Worm (Caenorhabditis elegans) whole organism, L3 larva: Measurements from ENCODE around the gene mccc-1.
A peak's percentile ranks its signal among the peaks of the same experiment; 100 is the strongest.

Experiments used
- R02D3.7 ChIP-seq: fragments of 150-350 bp; optimal IDR thresholded peaks from 2 replicates; lab custom pipeline; 2014; ENCODE audit warnings: missing biosample characterization, missing genetic modification characterization
- ZK546.5 ChIP-seq: sonication (generic microtip); optimal IDR thresholded peaks from 2 replicates; lab custom pipeline; 2017; ENCODE audit warnings: missing biosample characterization, missing genetic modification characterization
- aly-2 ChIP-seq: fragments of 150-350 bp; optimal IDR thresholded peaks from 2 replicates; lab custom pipeline; 2014; ENCODE audit warnings: missing biosample characterization, missing genetic modification characterization
- ama-1 ChIP-seq: fragments of 150-350 bp; optimal IDR thresholded peaks from 2 replicates; lab custom pipeline; 2018
- ceh-16 ChIP-seq: sonication (generic microtip); optimal IDR thresholded peaks from 2 replicates; lab custom pipeline; 2017; ENCODE audit warnings: missing biosample characterization, missing genetic modification characterization
- ceh-28 ChIP-seq: fragments of 150-350 bp; optimal IDR thresholded peaks from 2 replicates; lab custom pipeline; 2014; ENCODE audit warnings: missing biosample characterization, missing genetic modification reagents, missing genetic modification characterization
- ceh-82 ChIP-seq: fragments of 150-350 bp; optimal IDR thresholded peaks from 2 replicates; lab custom pipeline; 2014; ENCODE audit warnings: missing biosample characterization, missing genetic modification characterization
- ceh-9 ChIP-seq: sonication (generic microtip); optimal IDR thresholded peaks from 2 replicates; lab custom pipeline; 2018; ENCODE audit warnings: missing biosample characterization, missing genetic modification characterization
- daf-12 ChIP-seq: fragments of 150-350 bp; optimal IDR thresholded peaks from 2 replicates; lab custom pipeline; 2014; ENCODE audit warnings: missing biosample characterization, missing genetic modification reagents, missing genetic modification characterization
- egl-27 ChIP-seq: sonication (generic microtip); optimal IDR thresholded peaks from 4 replicates; lab custom pipeline; 2017; ENCODE audit warnings: missing biosample characterization, missing genetic modification reagents, missing genetic modification characterization
- egl-5 ChIP-seq: fragments of 150-350 bp; optimal IDR thresholded peaks from 2 replicates; lab custom pipeline; 2017; ENCODE audit warnings: missing biosample characterization, missing genetic modification reagents, missing genetic modification characterization, inconsistent platforms
- elt-1 ChIP-seq: fragments of 150-350 bp; optimal IDR thresholded peaks from 2 replicates; lab custom pipeline; 2014; ENCODE audit warnings: missing biosample characterization, missing genetic modification characterization
- elt-2 ChIP-seq: sonication (generic microtip); optimal IDR thresholded peaks from 2 replicates; lab custom pipeline; 2016; ENCODE audit warnings: missing genetic modification reagents, mild to moderate bottlenecking, missing genetic modification characterization, missing compliant biosample characterization
- eor-1 ChIP-seq, 2 experiments: fragments of 150-350 bp; optimal IDR thresholded peaks; 2 replicates each; lab custom pipeline; 2014 to 2018; ENCODE audit warnings: missing biosample characterization in 2 of 2, missing genetic modification characterization in 2 of 2
- fkh-10 ChIP-seq: sonication (generic microtip); optimal IDR thresholded peaks from 2 replicates; lab custom pipeline; 2017; ENCODE audit warnings: missing biosample characterization, missing genetic modification reagents, missing genetic modification characterization
- fkh-2 ChIP-seq: fragments of 150-350 bp; optimal IDR thresholded peaks from 2 replicates; lab custom pipeline; 2014; ENCODE audit warnings: missing biosample characterization, missing genetic modification reagents, missing genetic modification characterization
- fos-1 ChIP-seq: fragments of 150-350 bp; optimal IDR thresholded peaks from 2 replicates; lab custom pipeline; 2014; ENCODE audit warnings: missing biosample characterization, missing genetic modification characterization
- hmg-11 ChIP-seq: sonication (generic microtip); optimal IDR thresholded peaks from 2 replicates; lab custom pipeline; 2016; ENCODE audit warnings: missing genetic modification characterization, missing compliant biosample characterization
- jun-1 ChIP-seq: fragments of 150-350 bp; optimal IDR thresholded peaks from 2 replicates; lab custom pipeline; 2014; ENCODE audit warnings: missing biosample characterization, missing genetic modification reagents, missing genetic modification characterization
- lin-15B ChIP-seq: fragments of 150-350 bp; optimal IDR thresholded peaks from 2 replicates; lab custom pipeline; 2014; ENCODE audit warnings: missing biosample characterization, missing genetic modification characterization
- lin-39 ChIP-seq: fragments of 150-350 bp; optimal IDR thresholded peaks from 2 replicates; lab custom pipeline; 2018; ENCODE audit warnings: missing biosample characterization, missing genetic modification reagents, missing genetic modification characterization
- lsy-12 ChIP-seq: sonication (generic microtip); optimal IDR thresholded peaks from 2 replicates; lab custom pipeline; 2016; ENCODE audit warnings: mild to moderate bottlenecking, missing genetic modification characterization, missing compliant biosample characterization
- mdl-1 ChIP-seq: fragments of 150-350 bp; optimal IDR thresholded peaks from 2 replicates; lab custom pipeline; 2014; ENCODE audit warnings: missing biosample characterization, missing genetic modification characterization
- mml-1 ChIP-seq: fragments of 150-350 bp; sonication (generic microtip); optimal IDR thresholded peaks from 3 replicates; lab custom pipeline; 2014; ENCODE audit warnings: missing biosample characterization, missing genetic modification characterization
- nfya-1 ChIP-seq: sonication (generic microtip); optimal IDR thresholded peaks from 2 replicates; lab custom pipeline; 2017; ENCODE audit warnings: missing genetic modification characterization, mild to moderate bottlenecking, missing compliant biosample characterization, antibody characterized with exemption, moderate library complexity; ENCODE audit not compliant: insufficient read depth
- nhr-11 ChIP-seq: fragments of 150-350 bp; optimal IDR thresholded peaks from 2 replicates; lab custom pipeline; 2014; ENCODE audit warnings: missing biosample characterization, missing genetic modification characterization
- nhr-12 ChIP-seq: fragments of 150-350 bp; optimal IDR thresholded peaks from 2 replicates; lab custom pipeline; 2014; ENCODE audit warnings: missing biosample characterization, missing genetic modification characterization
- nhr-23 ChIP-seq: fragments of 150-350 bp; optimal IDR thresholded peaks from 2 replicates; lab custom pipeline; 2014; ENCODE audit warnings: missing biosample characterization, missing genetic modification reagents, missing genetic modification characterization
- nhr-237 ChIP-seq: fragments of 150-350 bp; optimal IDR thresholded peaks from 2 replicates; lab custom pipeline; 2014; ENCODE audit warnings: missing biosample characterization, missing genetic modification characterization
- nhr-25 ChIP-seq: sonication (generic microtip); optimal IDR thresholded peaks from 2 replicates; lab custom pipeline; 2017; ENCODE audit warnings: missing biosample characterization, missing genetic modification characterization
- nhr-28 ChIP-seq: fragments of 150-350 bp; optimal IDR thresholded peaks from 2 replicates; lab custom pipeline; 2014; ENCODE audit warnings: missing biosample characterization, missing genetic modification characterization
- nhr-43 ChIP-seq: sonication (generic microtip); optimal IDR thresholded peaks from 2 replicates; lab custom pipeline; 2016; ENCODE audit warnings: mild to moderate bottlenecking, missing genetic modification characterization, missing compliant biosample characterization; ENCODE audit not compliant: poor library complexity, severe bottlenecking
- nhr-67 ChIP-seq: fragments of 150-350 bp; optimal IDR thresholded peaks from 2 replicates; lab custom pipeline; 2014; ENCODE audit warnings: missing biosample characterization, missing genetic modification characterization
- nhr-76 ChIP-seq: fragments of 150-350 bp; sonication (generic microtip); optimal IDR thresholded peaks from 5 replicates; lab custom pipeline; 2014; ENCODE audit warnings: missing biosample characterization, missing genetic modification characterization
- nhr-77 ChIP-seq: fragments of 150-350 bp; optimal IDR thresholded peaks from 2 replicates; lab custom pipeline; 2014; ENCODE audit warnings: missing biosample characterization, missing genetic modification characterization
- pha-4 ChIP-seq: fragments of 150-350 bp; optimal IDR thresholded peaks from 2 replicates; lab custom pipeline; 2014; ENCODE audit warnings: missing biosample characterization, missing genetic modification reagents, missing genetic modification characterization
- pqm-1 ChIP-seq: fragments of 150-350 bp; optimal IDR thresholded peaks from 2 replicates; lab custom pipeline; 2017; ENCODE audit warnings: missing biosample characterization, missing genetic modification characterization, inconsistent platforms
- sea-2 ChIP-seq: fragments of 150-350 bp; sonication (generic microtip); optimal IDR thresholded peaks from 4 replicates; lab custom pipeline; 2014; ENCODE audit warnings: missing biosample characterization, missing genetic modification reagents, missing genetic modification characterization
- snpc-4 ChIP-seq: fragments of 150-350 bp; optimal IDR thresholded peaks from 2 replicates; lab custom pipeline; 2014; ENCODE audit warnings: missing biosample characterization, missing genetic modification characterization
- tbx-2 ChIP-seq: sonication (generic microtip); optimal IDR thresholded peaks from 2 replicates; lab custom pipeline; 2016; ENCODE audit warnings: mild to moderate bottlenecking, missing genetic modification characterization, missing compliant biosample characterization
- unc-39 ChIP-seq: sonication (generic microtip); optimal IDR thresholded peaks from 4 replicates; lab custom pipeline; 2017; ENCODE audit warnings: missing biosample characterization, missing genetic modification characterization
- unc-62 ChIP-seq: fragments of 150-350 bp; sonication (generic microtip); optimal IDR thresholded peaks from 4 replicates; lab custom pipeline; 2014; ENCODE audit warnings: missing biosample characterization, missing genetic modification reagents, missing genetic modification characterization
- zag-1 ChIP-seq: fragments of 150-350 bp; optimal IDR thresholded peaks from 2 replicates; lab custom pipeline; 2014; ENCODE audit warnings: missing biosample characterization, missing genetic modification characterization
- ztf-11 ChIP-seq: fragments of 150-350 bp; optimal IDR thresholded peaks from 2 replicates; lab custom pipeline; 2014; ENCODE audit warnings: missing biosample characterization, missing genetic modification characterization
- ztf-4 ChIP-seq: fragments of 150-350 bp; optimal IDR thresholded peaks from 2 replicates; lab custom pipeline; 2014; ENCODE audit warnings: missing biosample characterization, missing genetic modification characterization

The mccc-1 gene

ce11 chrIV:9857952-9858488 lies 26.4 kb upstream of the mccc-1 start, which contains the start of gene npp-1:
TSS of gene npp-1 (plus strand) at chrIV:9858488.
- TF ChIP-seq nhr-12 (tag; lab: Kevin White, UChicago) (no peak), ama-1 (lab: Kevin White, UChicago) (no peak), egl-5 (tag; lab: Kevin White, UChicago) (no peak), unc-62 (GFP tag; lab: Kevin White, UChicago) (no peak), pha-4 (tag; lab: Kevin White, UChicago) (peak; percentile 82), nhr-25 (tag; lab: Kevin White, UChicago) (peak; percentile 20), snpc-4 (tag; lab: Kevin White, UChicago) (no peak), ceh-28 (tag; lab: Kevin White, UChicago) (no peak), sea-2 (GFP tag; lab: Kevin White, UChicago) (no peak), nhr-237 (no peak), ztf-11 (tag; lab: Kevin White, UChicago) (no peak), pqm-1 (tag; lab: Kevin White, UChicago) (peak; percentile 0), ZK546.5 (tag; lab: Kevin White, UChicago) (no peak), fkh-2 (tag; lab: Kevin White, UChicago) (no peak), R02D3.7 (no peak), mml-1 (tag; lab: Kevin White, UChicago) (no peak), fkh-10 (no peak), nhr-76 (tag; lab: Kevin White, UChicago) (no peak), nhr-43 (no peak), elt-2 (tag; lab: Kevin White, UChicago) (peak; percentile 20), ceh-9 (tag; lab: Kevin White, UChicago) (no peak), aly-2 (no peak), nhr-67 (no peak), jun-1 (tag; lab: Kevin White, UChicago) (no peak), nfya-1 (tag; lab: Kevin White, UChicago) (peak; percentile 50), unc-39 (no peak), lsy-12 (tag; lab: Kevin White, UChicago) (no peak), ceh-82 (tag; lab: Kevin White, UChicago) (no peak), elt-1 (tag; lab: Kevin White, UChicago) (no peak), mdl-1 (tag; lab: Kevin White, UChicago) (no peak), ceh-16 (no peak), nhr-28 (tag; lab: Kevin White, UChicago) (no peak), zag-1 (tag; lab: Kevin White, UChicago) (no peak), tbx-2 (no peak), lin-15B (tag; lab: Kevin White, UChicago) (peak; percentile 59), lin-39 (tag; lab: Kevin White, UChicago) (no peak), hmg-11 (no peak), egl-27 (no peak), ztf-4 (no peak), nhr-11 (tag; lab: Kevin White, UChicago) (no peak), nhr-23 (no peak), fos-1 (tag; lab: Kevin White, UChicago) (no peak)

ce11 chrIV:9858970-9859369 lies 25.4 kb upstream of the mccc-1 start:
- TF ChIP-seq daf-12: no peak
- TF ChIP-seq egl-27: no peak
- no peak for TF ChIP-seq nhr-28 (tag; lab: Kevin White, UChicago)
- no peak for TF ChIP-seq zag-1 (tag; lab: Kevin White, UChicago)
- no peak for TF ChIP-seq lsy-12 (tag; lab: Kevin White, UChicago)
- no peak for TF ChIP-seq R02D3.7
- no peak for TF ChIP-seq egl-5 (tag; lab: Kevin White, UChicago)
- no peak for TF ChIP-seq ceh-28 (tag; lab: Kevin White, UChicago)

DNA sequence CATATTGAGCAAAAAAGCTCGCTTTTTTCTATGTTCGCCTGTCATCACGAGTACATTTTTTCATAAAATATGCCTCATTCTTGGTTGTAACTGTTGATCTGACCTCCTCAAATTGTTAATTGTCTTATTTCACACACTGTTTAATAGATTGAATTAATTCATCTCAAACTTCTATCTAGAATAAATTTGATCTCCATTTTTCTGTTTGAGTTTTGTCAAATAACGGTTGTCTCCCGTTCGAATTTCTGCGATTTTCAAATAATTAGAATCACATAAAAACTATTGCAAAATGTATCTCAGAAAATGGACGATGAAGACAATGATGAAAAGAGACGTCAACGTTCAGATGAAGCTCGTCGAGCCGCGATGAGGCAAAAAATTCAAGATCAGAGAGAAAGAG lies 22.4 kb upstream of the mccc-1 start, which contains the start of gene K07F5.14:
TSS of gene K07F5.14 (plus strand) at position 301 of the 400 bp plus-strand sequence.
- TF ChIP-seq egl-27 (no peak), nhr-237 (no peak), ceh-28 (tag; lab: Kevin White, UChicago) (no peak), lin-15B (tag; lab: Kevin White, UChicago) (no peak), pqm-1 (tag; lab: Kevin White, UChicago) (no peak), nhr-77 (tag; lab: Kevin White, UChicago) (no peak), ceh-16 (no peak), nhr-25 (tag; lab: Kevin White, UChicago) (no peak), pha-4 (tag; lab: Kevin White, UChicago) (no peak), mdl-1 (tag; lab: Kevin White, UChicago) (no peak), nhr-43 (no peak), mml-1 (tag; lab: Kevin White, UChicago) (no peak), hmg-11 (no peak), eor-1 (tag; optimal IDR thresholded peaks at IDR 0.05; lab: Kevin White, UChicago) (no peak)
